Worm (Caenorhabditis elegans) whole organism, young adult: ENCODE measurements around the gene R02F11.9.

Source experiments
- B0261.1 ChIP-seq: sonication (generic microtip); optimal IDR thresholded peaks from 2 replicates; lab custom pipeline; 2016; ENCODE audit warnings: mild to moderate bottlenecking, missing genetic modification characterization, moderate library complexity, missing compliant biosample characterization
- C17E4.6 ChIP-seq: fragments of 200-800 bp; sonication (Bioruptor generic); IDR thresholded peaks from 2 replicates; pipeline ENCODE4 v1.3.6; 2022; ENCODE audit warnings: missing genetic modification reagents, missing genetic modification characterization, missing compliant biosample characterization
- F23B12.7 ChIP-seq: sonication (generic microtip); optimal IDR thresholded peaks from 2 replicates; lab custom pipeline; 2017; ENCODE audit warnings: missing genetic modification characterization, mild to moderate bottlenecking, missing compliant biosample characterization, antibody characterized with exemption, moderate library complexity; ENCODE audit not compliant: insufficient read depth
- F37B4.10 ChIP-seq: fragments of 200-800 bp; sonication (Bioruptor generic); IDR thresholded peaks from 2 replicates; pipeline ENCODE4 v1.3.6; 2022; ENCODE audit warnings: missing genetic modification characterization, missing compliant biosample characterization
- F49E8.2 ChIP-seq: sonication (generic microtip); optimal IDR thresholded peaks from 3 replicates; lab custom pipeline; 2017; ENCODE audit warnings: missing genetic modification characterization, mild to moderate bottlenecking, missing compliant biosample characterization, antibody characterized with exemption, moderate library complexity; ENCODE audit not compliant: insufficient read depth
- F55B11.4 ChIP-seq: sonication (generic microtip); optimal IDR thresholded peaks from 2 replicates; lab custom pipeline; 2016; ENCODE audit warnings: missing compliant biosample characterization, missing genetic modification characterization, borderline replicate concordance; ENCODE audit not compliant: insufficient read depth
- K12H6.12 ChIP-seq: fragments of 200-800 bp; sonication (Bioruptor generic); optimal IDR thresholded peaks from 2 replicates; lab custom pipeline; 2018; ENCODE audit warnings: mild to moderate bottlenecking, missing genetic modification characterization, missing compliant biosample characterization
- Y56A3A.18 ChIP-seq: fragments of 200-800 bp; sonication (Bioruptor generic); IDR thresholded peaks from 2 replicates; pipeline ENCODE4 v1.3.6; 2022; ENCODE audit warnings: missing genetic modification reagents, missing genetic modification characterization, missing compliant biosample characterization
- Y95B8A.8 ChIP-seq: fragments of 200-800 bp; sonication (Bioruptor generic); IDR thresholded peaks from 2 replicates; pipeline ENCODE4 v1.3.6; 2022; ENCODE audit warnings: missing genetic modification reagents, missing genetic modification characterization, missing compliant biosample characterization
- ZK185.1 ChIP-seq: sonication (generic microtip); optimal IDR thresholded peaks from 2 replicates; lab custom pipeline; 2016; ENCODE audit warnings: mild to moderate bottlenecking, missing genetic modification characterization, missing compliant biosample characterization; ENCODE audit not compliant: poor library complexity, severe bottlenecking
- akir-1 ChIP-seq: fragments of 200-800 bp; sonication (Bioruptor generic); optimal IDR thresholded peaks from 2 replicates; lab custom pipeline; 2018; ENCODE audit warnings: mild to moderate bottlenecking, missing genetic modification characterization, moderate library complexity, missing compliant biosample characterization
- ama-1 ChIP-seq, 3 experiments: fragments of 150-350 bp in 1 of 3; sonication (generic microtip) in 2 of 3; optimal IDR thresholded peaks; 2 replicates each; lab custom pipeline; 2014 to 2018; ENCODE audit warnings: missing biosample characterization in 2 of 3, missing genetic modification characterization in 2 of 3, missing genetic modification reagents in 2 of 3
- attf-3 ChIP-seq: fragments of 200-800 bp; sonication (Bioruptor generic); conservative IDR thresholded peaks from 2 replicates; pipeline ENCODE4 v1.3.6; 2022; ENCODE audit warnings: missing genetic modification reagents, missing genetic modification characterization, missing compliant biosample characterization
- attf-5 ChIP-seq: fragments of 200-800 bp; sonication (Bioruptor generic); optimal IDR thresholded peaks from 2 replicates; lab custom pipeline; 2018; ENCODE audit warnings: mild to moderate bottlenecking, missing genetic modification characterization, missing compliant biosample characterization
- attf-6 ChIP-seq: fragments of 200-800 bp; sonication (Bioruptor generic); IDR thresholded peaks from 2 replicates; pipeline ENCODE4 v1.3.6; 2022; ENCODE audit warnings: missing genetic modification reagents, missing genetic modification characterization, missing compliant biosample characterization
- ceh-100 ChIP-seq: fragments of 200-800 bp; sonication (Bioruptor generic); IDR thresholded peaks from 2 replicates; pipeline ENCODE4 v1.3.6; 2022; ENCODE audit warnings: missing genetic modification reagents, missing genetic modification characterization, missing compliant biosample characterization
- ceh-58 ChIP-seq: fragments of 200-800 bp; sonication (Bioruptor generic); IDR thresholded peaks from 2 replicates; pipeline ENCODE4 v1.3.6; 2022; ENCODE audit warnings: missing genetic modification characterization, missing compliant biosample characterization
- ceh-91 ChIP-seq: fragments of 200-800 bp; sonication (Bioruptor generic); IDR thresholded peaks from 2 replicates; pipeline ENCODE4 v1.3.6; 2022; ENCODE audit warnings: missing genetic modification reagents, missing genetic modification characterization, missing compliant biosample characterization
- chd-7 ChIP-seq: sonication (generic microtip); optimal IDR thresholded peaks from 2 replicates; lab custom pipeline; 2016; ENCODE audit warnings: mild to moderate bottlenecking, missing genetic modification characterization, moderate library complexity, missing compliant biosample characterization
- efl-1 ChIP-seq: fragments of 150-350 bp; optimal IDR thresholded peaks from 2 replicates; lab custom pipeline; 2014; ENCODE audit warnings: missing biosample characterization, missing genetic modification reagents, missing genetic modification characterization
- egrh-3 ChIP-seq: fragments of 200-800 bp; sonication (Bioruptor generic); IDR thresholded peaks from 2 replicates; pipeline ENCODE4 v1.3.6; 2022; ENCODE audit warnings: missing genetic modification reagents, missing genetic modification characterization, missing compliant biosample characterization
- ekl-4 ChIP-seq: fragments of 200-800 bp; sonication (Bioruptor generic); IDR thresholded peaks from 2 replicates; pipeline ENCODE4 v1.3.6; 2022; ENCODE audit warnings: missing genetic modification reagents, missing genetic modification characterization, missing compliant biosample characterization
- gei-17 ChIP-seq: fragments of 200-800 bp; sonication (Bioruptor generic); optimal IDR thresholded peaks from 2 replicates; lab custom pipeline; 2018; ENCODE audit warnings: mild to moderate bottlenecking, missing genetic modification characterization, missing compliant biosample characterization
- him-1 ChIP-seq: sonication (generic microtip); optimal IDR thresholded peaks from 2 replicates; lab custom pipeline; 2016; ENCODE audit warnings: missing genotype, missing genetic modification reagents, missing genetic modification characterization, missing compliant biosample characterization
- hmg-20 ChIP-seq: fragments of 200-800 bp; sonication (Bioruptor generic); IDR thresholded peaks from 2 replicates; pipeline ENCODE4 v1.3.6; 2022; ENCODE audit warnings: missing genetic modification reagents, missing genetic modification characterization, missing compliant biosample characterization
- lin-40 ChIP-seq: sonication (generic microtip); optimal IDR thresholded peaks from 2 replicates; lab custom pipeline; 2016; ENCODE audit warnings: missing genetic modification characterization, mild to moderate bottlenecking, missing compliant biosample characterization, missing genotype, missing genetic modification reagents
- lsy-27 ChIP-seq: sonication (generic microtip); optimal IDR thresholded peaks from 2 replicates; lab custom pipeline; 2017; ENCODE audit warnings: missing genetic modification characterization, mild to moderate bottlenecking, missing compliant biosample characterization, antibody characterized with exemption, missing genotype, borderline replicate concordance; ENCODE audit not compliant: insufficient read depth
- madf-10 ChIP-seq: sonication (generic microtip); optimal IDR thresholded peaks from 2 replicates; lab custom pipeline; 2016; ENCODE audit warnings: mild to moderate bottlenecking, missing genetic modification characterization, missing compliant biosample characterization
- mel-28 ChIP-seq: sonication (generic microtip); optimal IDR thresholded peaks from 2 replicates; lab custom pipeline; 2016; ENCODE audit warnings: borderline replicate concordance, mild to moderate bottlenecking, missing genetic modification characterization, missing compliant biosample characterization
- mes-4 ChIP-seq: sonication (generic microtip); optimal IDR thresholded peaks from 2 replicates; lab custom pipeline; 2016; ENCODE audit warnings: missing genotype, missing genetic modification characterization, missing compliant biosample characterization
- nhr-120 ChIP-seq: fragments of 200-800 bp; sonication (Bioruptor generic); IDR thresholded peaks from 2 replicates; pipeline ENCODE4 v1.3.6; 2022; ENCODE audit warnings: missing genetic modification characterization, missing compliant biosample characterization
- nhr-80 ChIP-seq: sonication (generic microtip); optimal IDR thresholded peaks from 2 replicates; lab custom pipeline; 2016; ENCODE audit warnings: missing genetic modification characterization, missing compliant biosample characterization
- repo-1 ChIP-seq: sonication (generic microtip); optimal IDR thresholded peaks from 2 replicates; lab custom pipeline; 2017; ENCODE audit warnings: mild to moderate bottlenecking, missing genetic modification characterization, missing compliant biosample characterization
- sdz-38 ChIP-seq: sonication (generic microtip); optimal IDR thresholded peaks from 2 replicates; lab custom pipeline; 2016; ENCODE audit warnings: missing genotype, missing genetic modification characterization, missing compliant biosample characterization
- sea-2 ChIP-seq: fragments of 200-800 bp; sonication (Bioruptor generic); IDR thresholded peaks from 2 replicates; pipeline ENCODE4 v1.3.6; 2022; ENCODE audit warnings: missing genetic modification characterization, missing compliant biosample characterization
- snpc-1.1 ChIP-seq: sonication (generic microtip); optimal IDR thresholded peaks from 2 replicates; lab custom pipeline; 2017; ENCODE audit warnings: missing genetic modification characterization, mild to moderate bottlenecking, missing compliant biosample characterization, antibody characterized with exemption, moderate library complexity, missing genotype, missing genetic modification reagents; ENCODE audit not compliant: insufficient read depth
- snpc-1.3 ChIP-seq: sonication (generic microtip); optimal IDR thresholded peaks from 2 replicates; lab custom pipeline; 2017; ENCODE audit warnings: missing genetic modification characterization, mild to moderate bottlenecking, missing compliant biosample characterization, antibody characterized with exemption, moderate library complexity, missing genotype, missing genetic modification reagents; ENCODE audit not compliant: insufficient read depth
- snpc-4 ChIP-seq, 5 experiments: fragments of 150-350 bp in 1 of 5; sonication (generic microtip) in 4 of 5; optimal IDR thresholded peaks; 2 replicates each; lab custom pipeline; 2014 to 2018; ENCODE audit warnings: missing genetic modification characterization in 5 of 5, missing biosample characterization in 3 of 5, antibody characterized with exemption in 2 of 5, mild to moderate bottlenecking in 2 of 5, missing compliant biosample characterization in 2 of 5, missing genotype in 2 of 5, moderate library complexity in 2 of 5, missing genetic modification reagents in 1 of 5
- unc-62 ChIP-seq: fragments of 150-350 bp; optimal IDR thresholded peaks from 2 replicates; lab custom pipeline; 2014; ENCODE audit warnings: missing biosample characterization, missing genetic modification reagents, missing genetic modification characterization
- xnd-1 ChIP-seq: sonication (generic microtip); optimal IDR thresholded peaks from 2 replicates; lab custom pipeline; 2016; ENCODE audit warnings: missing genotype, missing genetic modification reagents, missing genetic modification characterization, missing compliant biosample characterization
- ztf-18 ChIP-seq: sonication (generic microtip); optimal IDR thresholded peaks from 2 replicates; lab custom pipeline; 2016; ENCODE audit warnings: missing genotype, mild to moderate bottlenecking, missing genetic modification characterization, missing compliant biosample characterization
- ztf-22 ChIP-seq: fragments of 200-800 bp; sonication (Bioruptor generic); optimal IDR thresholded peaks from 2 replicates; lab custom pipeline; 2018; ENCODE audit warnings: mild to moderate bottlenecking, missing genetic modification characterization, moderate library complexity, missing compliant biosample characterization
- ztf-28 ChIP-seq: fragments of 200-800 bp; sonication (Bioruptor generic); IDR thresholded peaks from 2 replicates; pipeline ENCODE4 v1.3.6; 2022; ENCODE audit warnings: missing genetic modification reagents, missing genetic modification characterization, missing compliant biosample characterization
- ztf-3 ChIP-seq: fragments of 200-800 bp; sonication (Bioruptor generic); optimal IDR thresholded peaks from 2 replicates; lab custom pipeline; 2018; ENCODE audit warnings: mild to moderate bottlenecking, missing genetic modification characterization, missing compliant biosample characterization
- ztf-6 ChIP-seq: fragments of 200-800 bp; sonication (Bioruptor generic); IDR thresholded peaks from 2 replicates; pipeline ENCODE4 v1.3.6; 2022; ENCODE audit warnings: missing genetic modification reagents, missing genetic modification characterization, missing compliant biosample characterization

Gene R02F11.9

ce11 chrV:4826710-4827380 lies 39.6 kb downstream of the R02F11.9 start, which contains the start of the genes hsp-6 and C37H5.5 (continued):
- TF ChIP-seq Y95B8A.8 (GFP tag; lab: Robert Waterston, UW) (no peak), F37B4.10 (GFP tag; lab: Robert Waterston, UW) (no peak), sdz-38 (tag; lab: Kevin White, UChicago) (no peak), ztf-6 (GFP tag; lab: Robert Waterston, UW) (0 out of 2 replicates have a peak, but pooled peaks have one; percentile 30), F49E8.2 (tag; lab: Kevin White, UChicago) (peak; percentile 69), xnd-1 (tag; lab: Kevin White, UChicago) (peak; percentile 52), ceh-100 (GFP tag; lab: Robert Waterston, UW) (peak; percentile 79), attf-3 (GFP tag; lab: Robert Waterston, UW) (no peak), chd-7 (tag; lab: Kevin White, UChicago) (no peak), snpc-1.3 (peak; percentile 55), attf-6 (GFP tag; lab: Robert Waterston, UW) (no peak), C17E4.6 (GFP tag; lab: Robert Waterston, UW) (0 out of 2 replicates have a peak, but pooled peaks have one; percentile 63), F23B12.7 (tag; lab: Kevin White, UChicago) (peak; percentile 90), snpc-4 (GFP tag; optimal IDR thresholded peaks at IDR 0.05; lab: Kevin White, UChicago) (peak; percentile 17), snpc-4 (tag; optimal IDR thresholded peaks at IDR 0.05; lab: Kevin White, UChicago) (peak; percentile 50 to 70 (median 61)), gei-17 (GFP tag; lab: Kevin White, UChicago) (no peak), sea-2 (GFP tag; lab: Robert Waterston, UW) (no peak), madf-10 (tag; lab: Kevin White, UChicago) (peak; percentile 56), repo-1 (tag; lab: Kevin White, UChicago) (no peak), snpc-1.1 (tag; lab: Kevin White, UChicago) (peak; percentile 45), lsy-27 (tag; lab: Kevin White, UChicago) (no peak), him-1 (tag; lab: Kevin White, UChicago) (no peak), ceh-58 (GFP tag; lab: Robert Waterston, UW) (no peak), ztf-22 (GFP tag; lab: Kevin White, UChicago) (no peak), akir-1 (GFP tag; lab: Kevin White, UChicago) (no peak), unc-62 (GFP tag; lab: Kevin White, UChicago) (no peak), egrh-3 (GFP tag; lab: Robert Waterston, UW) (peak; percentile 26; the same call in 1 of the 2 replicates), attf-5 (peak; percentile 75), F55B11.4 (tag; lab: Kevin White, UChicago) (no peak), ZK185.1 (tag; lab: Kevin White, UChicago) (peak; percentile 54), hmg-20 (GFP tag; lab: Robert Waterston, UW) (no peak), efl-1 (GFP tag; lab: Kevin White, UChicago) (peak; percentile 45), ekl-4 (GFP tag; lab: Robert Waterston, UW) (0 out of 2 replicates have a peak, but pooled peaks have one; percentile 42), ztf-3 (no peak), mes-4 (tag; lab: Kevin White, UChicago) (no peak), mel-28 (tag; lab: Kevin White, UChicago) (no peak), Y56A3A.18 (GFP tag; lab: Robert Waterston, UW) (no peak), K12H6.12 (tag; lab: Kevin White, UChicago) (peak; percentile 22), ztf-18 (tag; lab: Kevin White, UChicago) (peak; percentile 47), ztf-28 (GFP tag; lab: Robert Waterston, UW) (no peak), nhr-120 (GFP tag; lab: Robert Waterston, UW) (no peak), nhr-80 (peak; percentile 49), ama-1 (optimal IDR thresholded peaks at IDR 0.05; lab: Kevin White, UChicago) (no peak), ama-1 (GFP tag; optimal IDR thresholded peaks at IDR 0.05; lab: Kevin White, UChicago) (no peak), lin-40 (tag; lab: Kevin White, UChicago) (peak; percentile 69), B0261.1 (no peak), ceh-91 (GFP tag; lab: Robert Waterston, UW) (peak; percentile 59; the same call in 1 of the 2 replicates)
